Worm (Caenorhabditis elegans) whole organism, late embryonic: Measurements from ENCODE around the gene abu-1.

Source experiments
- ama-1 ChIP-seq: fragments of 150-350 bp; optimal IDR thresholded peaks from 2 replicates; lab custom pipeline; 2014
- ceh-6 ChIP-seq: fragments of 200-800 bp; sonication (Bioruptor generic); optimal IDR thresholded peaks from 2 replicates; lab custom pipeline; 2018; ENCODE audit warnings: mild to moderate bottlenecking, missing genetic modification characterization, missing compliant biosample characterization
- dmd-4 ChIP-seq: sonication (generic microtip); optimal IDR thresholded peaks from 2 replicates; lab custom pipeline; 2016; ENCODE audit warnings: borderline replicate concordance, missing genetic modification characterization, missing compliant biosample characterization
- ets-4 ChIP-seq: sonication (generic microtip); optimal IDR thresholded peaks from 2 replicates; lab custom pipeline; 2016; ENCODE audit warnings: missing genetic modification characterization, missing compliant biosample characterization
- fkh-10 ChIP-seq: fragments of 150-350 bp; optimal IDR thresholded peaks from 2 replicates; lab custom pipeline; 2014; ENCODE audit warnings: missing biosample characterization, missing genetic modification reagents, missing genetic modification characterization
- pax-1 ChIP-seq: fragments of 150-350 bp; optimal IDR thresholded peaks from 2 replicates; lab custom pipeline; 2014; ENCODE audit warnings: missing biosample characterization, missing genetic modification characterization

DNA sequence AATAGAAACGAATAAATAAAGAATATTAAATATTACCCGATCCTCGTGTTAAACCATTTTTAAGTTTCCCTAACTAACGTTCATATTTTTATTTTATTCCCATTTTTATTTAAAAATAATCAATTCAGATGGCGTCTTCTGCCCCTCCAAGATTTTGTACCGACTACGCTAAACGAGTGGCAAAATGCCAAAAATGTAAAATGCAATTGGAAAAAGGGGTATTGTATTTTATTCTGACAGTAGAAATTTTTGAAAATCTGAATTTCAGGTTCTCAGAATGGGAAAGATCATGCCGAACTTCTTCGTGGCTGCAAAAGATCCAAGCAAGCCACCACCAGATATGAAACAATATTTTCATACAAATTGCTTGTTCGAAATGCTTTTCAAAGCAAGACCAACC is 38.7 kb downstream of the abu-1 start, which contains the start of gene K07C5.3:
- TF ChIP-seq pax-1 (tag; lab: Kevin White, UChicago) (no peak), fkh-10 (GFP tag; lab: Kevin White, UChicago) (no peak), ceh-6 (GFP tag; lab: Kevin White, UChicago) (no peak), dmd-4 (tag; lab: Kevin White, UChicago) (no peak), ama-1 (lab: Kevin White, UChicago) (no peak), ets-4 (tag; lab: Kevin White, UChicago) (no peak)
